Fruit fly (Drosophila melanogaster): ENCODE measurements around the gene CG42238.

The CG42238 gene

DNA sequence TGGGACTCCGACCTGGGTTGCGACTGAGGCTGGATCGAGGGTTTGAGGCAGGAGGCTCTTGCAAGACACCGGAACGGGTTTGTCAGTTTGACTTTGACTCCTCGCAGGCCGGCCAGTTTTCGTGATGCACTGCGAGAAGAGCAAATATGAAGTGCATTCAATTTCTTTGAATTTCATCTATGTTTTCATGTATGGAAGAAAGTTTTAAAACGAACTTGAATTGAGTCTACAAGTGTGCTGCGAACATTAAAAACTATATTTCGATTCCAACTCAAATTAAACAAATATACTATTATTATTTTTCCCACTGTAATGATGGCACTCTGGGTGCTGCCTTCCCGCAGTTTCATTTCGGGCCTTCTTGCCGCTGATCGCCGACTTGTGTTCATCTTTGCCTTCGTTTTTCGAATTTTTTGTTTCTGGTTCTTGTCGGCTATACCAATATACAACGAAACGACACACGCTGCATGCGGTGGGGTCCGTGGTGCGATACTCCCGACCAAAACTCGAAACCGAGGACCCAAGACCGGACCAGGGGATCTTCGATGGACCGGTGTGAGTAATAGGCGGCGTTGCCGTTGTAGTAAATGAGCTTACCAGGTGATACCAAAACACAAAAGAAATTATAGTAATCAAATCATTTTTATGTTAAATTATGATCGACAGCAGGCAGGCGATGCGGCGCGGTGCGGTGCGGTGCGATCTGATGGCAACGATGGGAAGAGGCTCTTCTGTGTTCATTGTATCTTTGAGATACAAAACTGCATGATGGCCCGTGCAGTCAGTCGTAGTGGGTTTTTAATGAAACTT lies 42.4 kb downstream of the CG42238 start (continued):
- TF ChIP-seq Ets65A (GFP tag) (peak; percentile 57), NfI (GFP tag; optimal IDR thresholded peaks at IDR 0.05) (peak; percentile 64), sens (GFP tag) (peak; percentile 98), CG11456 (GFP tag; IDR thresholded peaks at IDR 0.05) (no peak), CG13296 (GFP tag; optimal IDR thresholded peaks at IDR 0.05) (no peak), CG4617 (GFP tag; optimal IDR thresholded peaks at IDR 0.05; ENCODE audit: borderline replicate concordance) (peak; percentile 35), CG12942 (GFP tag; optimal IDR thresholded peaks at IDR 0.05) (peak; percentile 70), sima (GFP tag; optimal IDR thresholded peaks at IDR 0.05) (peak; percentile 50), da (GFP tag; optimal IDR thresholded peaks at IDR 0.05) (peak; percentile 35), hth (optimal IDR thresholded peaks at IDR 0.05) (no peak), CTCF (GFP tag; optimal IDR thresholded peaks at IDR 0.05) (no peak), Kr (GFP tag; optimal IDR thresholded peaks at IDR 0.05) (peak; percentile 67), chinmo (GFP tag; IDR thresholded peaks at IDR 0.05; ENCODE audit: partially characterized antibody) (no peak), CG18764 (GFP tag; optimal IDR thresholded peaks at IDR 0.05) (peak; percentile 66), CG14965 (GFP tag; optimal IDR thresholded peaks at IDR 0.05; ENCODE audit: borderline replicate concordance) (peak; percentile 5), CG10959 (GFP tag; IDR thresholded peaks at IDR 0.05) (peak; percentile 90; the same call in 1 of the 2 replicates), CG7987 (GFP tag; optimal IDR thresholded peaks at IDR 0.05) (peak; percentile 17)

DNA sequence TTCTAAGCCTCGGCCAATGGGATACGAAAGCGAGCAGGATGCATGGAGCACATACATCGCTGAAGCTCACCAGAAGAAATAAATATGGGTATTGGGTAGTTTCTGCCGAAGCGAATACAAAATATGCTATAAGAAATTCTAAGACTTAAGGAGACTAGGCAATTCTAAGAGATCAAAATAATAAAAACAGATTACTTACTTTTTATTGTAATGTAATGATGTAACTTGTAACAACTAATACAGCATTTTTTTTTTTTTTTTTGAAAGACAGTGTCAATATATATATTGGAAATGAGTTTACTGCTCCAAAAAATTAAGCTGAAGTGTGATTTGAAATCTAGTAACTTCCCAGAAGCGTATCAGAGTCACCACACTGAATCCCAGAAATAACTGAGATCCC lies 43.4 kb downstream of the CG42238 start:
- no peak for TF ChIP-seq Trl (optimal IDR thresholded peaks at IDR 0.05)
- TF ChIP-seq Trl (GFP tag; optimal IDR thresholded peaks at IDR 0.05): no peak
- no peak for TF ChIP-seq BEAF-32 (GFP tag; optimal IDR thresholded peaks at IDR 0.05)
- peak; percentile 12 for TF ChIP-seq corto (GFP tag; optimal IDR thresholded peaks at IDR 0.05)
- no peak for TF ChIP-seq Fer3 (tag; optimal IDR thresholded peaks at IDR 0.05)
- TF ChIP-seq Aef1 (GFP tag; IDR thresholded peaks at IDR 0.05): no peak
- TF ChIP-seq CG31224 (GFP tag; IDR thresholded peaks at IDR 0.05): no peak

DNA sequence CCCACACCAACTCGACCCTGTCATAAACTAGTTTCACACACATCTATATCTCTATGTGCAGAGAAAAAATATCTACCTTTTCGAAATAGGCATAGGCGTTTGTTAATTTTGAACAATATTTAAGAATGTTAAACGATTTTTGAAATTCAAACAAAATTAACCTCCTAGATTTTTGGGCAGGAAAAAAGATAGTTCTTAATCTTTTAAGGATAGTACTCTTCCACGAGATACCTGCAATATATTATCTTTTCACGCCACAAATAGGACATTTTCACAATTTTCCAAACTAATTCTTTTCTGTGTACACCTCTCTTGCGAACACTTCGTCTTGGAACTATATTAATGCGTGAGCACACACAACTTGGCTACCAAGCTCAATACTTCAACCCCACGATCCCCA lies 45.4 kb downstream of the CG42238 start:
- no peak for TF ChIP-seq MBD-R2 (GFP tag; IDR thresholded peaks at IDR 0.05)
- no peak for TF ChIP-seq CG11560 (tag; IDR thresholded peaks at IDR 0.05)
- peak; percentile 12 for TF ChIP-seq gem (tag; optimal IDR thresholded peaks at IDR 0.05)
- TF ChIP-seq CG6765 (GFP tag; optimal IDR thresholded peaks at IDR 0.05): no peak
- peak in 1 of 2 experiments; percentile 39 for TF ChIP-seq bsh (GFP tag; optimal IDR thresholded peaks at IDR 0.05)

- TF ChIP-seq D19A (tag; optimal IDR thresholded peaks at IDR 0.05) (peak; percentile 0), phol (tag; optimal IDR thresholded peaks at IDR 0.05) (peak; percentile 1), CG7839 (tag; optimal IDR thresholded peaks at IDR 0.05) (peak; percentile 32), row (GFP tag; IDR thresholded peaks at IDR 0.05) (peak; percentile 28; the same call in 1 of the 3 replicates), sr (GFP tag; IDR thresholded peaks at IDR 0.05) (no peak), CG7271 (tag; optimal IDR thresholded peaks at IDR 0.05) (no peak), CG17361 (GFP tag; IDR thresholded peaks at IDR 0.05) (0 out of 3 replicates have a peak, but pooled peaks have one; percentile 23), CG7745 (tag; optimal IDR thresholded peaks at IDR 0.05) (no peak), CG18011 (GFP tag; optimal IDR thresholded peaks at IDR 0.05) (no peak), Dip3 (GFP tag; optimal IDR thresholded peaks at IDR 0.05) (no peak), CTCF (GFP tag; optimal IDR thresholded peaks at IDR 0.05) (no peak), Fer1 (GFP tag; optimal IDR thresholded peaks at IDR 0.05) (no peak), CG6272 (GFP tag; IDR thresholded peaks at IDR 0.05) (no peak), chm (GFP tag; IDR thresholded peaks at IDR 0.05) (no peak), unpg (GFP tag; optimal IDR thresholded peaks at IDR 0.05) (peak; percentile 16), chinmo (GFP tag; IDR thresholded peaks at IDR 0.05; ENCODE audit: partially characterized antibody) (no peak), CG2712 (tag; optimal IDR thresholded peaks at IDR 0.05) (peak; percentile 26), CG11504 (tag; optimal IDR thresholded peaks at IDR 0.05) (peak; percentile 15), rib (GFP tag; IDR thresholded peaks at IDR 0.05) (no peak), Sox102F (GFP tag; optimal IDR thresholded peaks at IDR 0.05) (peak; percentile 10)
Observed at dm6 chr2L:21005458-21005857, 46.5 kb downstream of the CG42238 start.
